Worm (Caenorhabditis elegans) whole organism, midembryonic: ENCODE measurements around the gene Y94H6A.7.

Experiments
- cog-1 ChIP-seq: sonication (generic microtip); optimal IDR thresholded peaks from 2 replicates; lab custom pipeline; 2016; ENCODE audit warnings: missing genetic modification characterization, missing compliant biosample characterization
- flt-1 ChIP-seq: fragments of 200-800 bp; sonication (Bioruptor generic); IDR thresholded peaks from 2 replicates; pipeline ENCODE4 v1.3.6; 2022; ENCODE audit warnings: missing genetic modification characterization, missing compliant biosample characterization
- klf-2 ChIP-seq: fragments of 200-800 bp; sonication (Bioruptor generic); conservative IDR thresholded peaks from 2 replicates; pipeline ENCODE4 v1.3.6; 2022; ENCODE audit warnings: missing genetic modification reagents, missing genetic modification characterization, missing compliant biosample characterization
- ref-1 ChIP-seq: fragments of 200-800 bp; sonication (Bioruptor generic); conservative IDR thresholded peaks from 2 replicates; pipeline ENCODE4 v1.3.6; 2022; ENCODE audit warnings: missing genetic modification reagents, missing genetic modification characterization, missing compliant biosample characterization
- tab-1 ChIP-seq: fragments of 200-800 bp; sonication (Bioruptor generic); IDR thresholded peaks from 2 replicates; pipeline ENCODE4 v1.3.6; 2022; ENCODE audit warnings: missing genetic modification characterization, missing compliant biosample characterization
- ztf-23 ChIP-seq: fragments of 200-800 bp; sonication (Bioruptor generic); IDR thresholded peaks from 2 replicates; pipeline ENCODE4 v1.3.6; 2022; ENCODE audit warnings: missing genetic modification reagents, missing genetic modification characterization, missing compliant biosample characterization
- ztf-29 ChIP-seq: fragments of 200-800 bp; sonication (Bioruptor generic); IDR thresholded peaks from 2 replicates; pipeline ENCODE4 v1.3.6; 2022; ENCODE audit warnings: missing genetic modification reagents, missing genetic modification characterization, missing compliant biosample characterization

ce11 chrIV:2765048-2765708, 48.8 kb upstream of the Y94H6A.7 start:
- no peak for TF ChIP-seq klf-2 (GFP tag; lab: Robert Waterston, UW)
- no peak for TF ChIP-seq ztf-29 (GFP tag; lab: Robert Waterston, UW)
- TF ChIP-seq ztf-23 (GFP tag; lab: Robert Waterston, UW): no peak
- no peak for TF ChIP-seq flt-1 (GFP tag; lab: Robert Waterston, UW)
- TF ChIP-seq cog-1 (tag; lab: Kevin White, UChicago): no peak
- no peak for TF ChIP-seq ref-1
- TF ChIP-seq tab-1 (GFP tag; lab: Robert Waterston, UW): no peak
